Worm (Caenorhabditis elegans) whole organism, mixed stage, embryonic: ENCODE measurements around the gene F09G2.2.

Source experiments
- cnd-1 ChIP-seq: fragments of 200-800 bp; sonication (Bioruptor generic); optimal IDR thresholded peaks from 2 replicates; lab custom pipeline; 2018; ENCODE audit warnings: mild to moderate bottlenecking, missing genetic modification characterization, missing compliant biosample characterization
- mab-5 ChIP-seq: fragments of 150-350 bp; optimal IDR thresholded peaks from 2 replicates; lab custom pipeline; 2014; ENCODE audit warnings: missing biosample characterization, missing genetic modification characterization
- snpc-4 ChIP-seq: fragments of 150-350 bp; optimal IDR thresholded peaks from 2 replicates; lab custom pipeline; 2014; ENCODE audit warnings: missing biosample characterization, missing genetic modification characterization

- TF ChIP-seq snpc-4 (tag; lab: Kevin White, UChicago) (no peak), mab-5 (tag; lab: Kevin White, UChicago) (no peak), cnd-1 (no peak)
Observed at ce11 chrV:7150570-7150969, 46.1 kb upstream of the F09G2.2 start, which contains the start of gene F10D2.8.
